Fruit fly (Drosophila melanogaster): ENCODE data around the gene CG8945.

The CG8945 gene

dm6 chrX:17087575-17087974, at the start of gene CG8945:
CG8945 (minus strand) TSS chrX:17087675.
- TF ChIP-seq CTCF (optimal IDR thresholded peaks at IDR 0.05) (no peak), CG8478 (optimal IDR thresholded peaks at IDR 0.05) (no peak)

- TF ChIP-seq CTCF (optimal IDR thresholded peaks at IDR 0.05), result no peak
- TF ChIP-seq CG8478 (optimal IDR thresholded peaks at IDR 0.05), result no peak
These were observed 45.2 kb upstream of the CG8945 start for dm6 chrX:17132685-17133084.

- TF ChIP-seq CTCF (optimal IDR thresholded peaks at IDR 0.05), result no peak
These were observed 42.4 kb upstream of the CG8945 start for dm6 chrX:17129733-17130466.

- TF ChIP-seq CG8478 (optimal IDR thresholded peaks at IDR 0.05) (no peak), CTCF (optimal IDR thresholded peaks at IDR 0.05) (no peak)
These were observed 37.7 kb upstream of the CG8945 start for dm6 chrX:17125017-17125821.

dm6 chrX:17123545-17124203, 36.2 kb upstream of the CG8945 start:
- TF ChIP-seq CTCF (optimal IDR thresholded peaks at IDR 0.05), result no peak

- TF ChIP-seq CTCF (optimal IDR thresholded peaks at IDR 0.05) (no peak), CG8478 (optimal IDR thresholded peaks at IDR 0.05) (no peak)
These were observed 35.1 kb upstream of the CG8945 start for dm6 chrX:17122425-17123094.

dm6 chrX:17121600-17121999, 34.1 kb upstream of the CG8945 start:
- TF ChIP-seq CG8478 (optimal IDR thresholded peaks at IDR 0.05), result no peak
- no peak for TF ChIP-seq CTCF (optimal IDR thresholded peaks at IDR 0.05)

- TF ChIP-seq CG8478 (optimal IDR thresholded peaks at IDR 0.05) (no peak), CTCF (optimal IDR thresholded peaks at IDR 0.05) (no peak)
These were observed 25.8 kb upstream of the CG8945 start for dm6 chrX:17113324-17113723.

dm6 chrX:17111958-17112953, 24.8 kb upstream of the CG8945 start:
- TF ChIP-seq CTCF (optimal IDR thresholded peaks at IDR 0.05), result no peak
- no peak for TF ChIP-seq CG8478 (optimal IDR thresholded peaks at IDR 0.05)

dm6 chrX:17111274-17111673, 23.8 kb upstream of the CG8945 start:
- TF ChIP-seq CG8478 (optimal IDR thresholded peaks at IDR 0.05) (no peak), CTCF (optimal IDR thresholded peaks at IDR 0.05) (no peak)

- no peak for TF ChIP-seq CG8478 (optimal IDR thresholded peaks at IDR 0.05)
- no peak for TF ChIP-seq CTCF (optimal IDR thresholded peaks at IDR 0.05)
These were observed 23.2 kb upstream of the CG8945 start for dm6 chrX:17110556-17111177.

- TF ChIP-seq CTCF (optimal IDR thresholded peaks at IDR 0.05) (no peak), CG8478 (optimal IDR thresholded peaks at IDR 0.05) (no peak)
These were observed 22.2 kb upstream of the CG8945 start for dm6 chrX:17109673-17110072.

dm6 chrX:17108000-17108399, 20.5 kb upstream of the CG8945 start:
- TF ChIP-seq CG8478 (optimal IDR thresholded peaks at IDR 0.05) (no peak), CTCF (optimal IDR thresholded peaks at IDR 0.05) (no peak)
